Fruit fly (Drosophila melanogaster): ENCODE results near the gene Uros2.

The Uros2 gene

DNA sequence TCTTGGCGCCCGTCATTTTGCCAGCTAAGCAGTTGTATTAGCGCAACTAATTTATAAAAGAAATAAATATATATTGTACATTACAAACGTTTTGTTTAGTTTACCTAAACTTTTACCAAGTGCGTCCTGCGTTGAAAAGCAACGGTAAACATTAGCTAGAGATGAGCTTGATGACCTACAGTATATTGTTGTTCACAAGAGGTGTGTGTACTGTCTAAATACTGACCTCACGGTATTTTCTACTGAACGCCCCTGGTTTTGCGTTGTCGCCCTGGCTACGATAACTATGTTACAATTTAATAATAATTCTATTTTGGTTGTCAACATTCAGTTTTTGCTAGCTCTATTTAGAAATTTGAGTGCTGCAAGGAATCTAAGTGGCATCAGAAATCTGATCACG, 4.1 kb downstream of the Uros2 start, which contains the start of gene Acyp2 (continued):
- TF ChIP-seq CG17912 (GFP tag; optimal IDR thresholded peaks at IDR 0.05) (no peak), Drgx (GFP tag; IDR thresholded peaks at IDR 0.05) (no peak), wdn (GFP tag; IDR thresholded peaks at IDR 0.05) (peak; percentile 6; the same call in 1 of the 2 replicates), pb (GFP tag; optimal IDR thresholded peaks at IDR 0.05) (no peak), ab (GFP tag; optimal IDR thresholded peaks at IDR 0.05) (no peak), tio (GFP tag; optimal IDR thresholded peaks at IDR 0.05) (no peak), NfI (GFP tag; optimal IDR thresholded peaks at IDR 0.05) (peak; percentile 17), pita (GFP tag; optimal IDR thresholded peaks at IDR 0.05) (peak; percentile 56), unc-4 (GFP tag; IDR thresholded peaks at IDR 0.05; ENCODE audit: partially characterized antibody) (peak; percentile 56; the same call in 1 of the 2 replicates), CG18011 (GFP tag; optimal IDR thresholded peaks at IDR 0.05) (no peak), Antp (GFP tag; optimal IDR thresholded peaks at IDR 0.05) (peak; percentile 46), CG11093 (GFP tag; IDR thresholded peaks at IDR 0.05) (no peak), Stat92E (GFP tag; optimal IDR thresholded peaks at IDR 0.05) (no peak), Dbx (GFP tag; IDR thresholded peaks at IDR 0.05) (peak; percentile 63; the same call in 2 of the 3 replicates), CG30431 (GFP tag; optimal IDR thresholded peaks at IDR 0.05) (no peak), Mrtf (GFP tag; IDR thresholded peaks at IDR 0.05) (no peak), CG1529 (GFP tag; optimal IDR thresholded peaks at IDR 0.05) (no peak), row (GFP tag; IDR thresholded peaks at IDR 0.05) (peak; percentile 52), crp (GFP tag; optimal IDR thresholded peaks at IDR 0.05) (no peak), Hr51 (GFP tag; optimal IDR thresholded peaks at IDR 0.05) (peak in 1 of 2 experiments; percentile 8), CG34376 (GFP tag; optimal IDR thresholded peaks at IDR 0.05) (peak; percentile 1), chinmo (GFP tag; IDR thresholded peaks at IDR 0.05; ENCODE audit: partially characterized antibody) (peak; percentile 58; the same call in 1 of the 4 replicates), Bdp1 (GFP tag; optimal IDR thresholded peaks at IDR 0.05) (peak; percentile 17), CG10654 (GFP tag; optimal IDR thresholded peaks at IDR 0.05) (no peak), CG11456 (GFP tag; IDR thresholded peaks at IDR 0.05) (0 out of 3 replicates have a peak, but pooled peaks have one; percentile 44), jing (GFP tag; optimal IDR thresholded peaks at IDR 0.05) (no peak), croc (GFP tag; conservative IDR thresholded peaks at IDR 0.05) (no peak), CG32767 (GFP tag; IDR thresholded peaks at IDR 0.05) (no peak), bigmax (GFP tag; optimal IDR thresholded peaks at IDR 0.05) (no peak), pfk (GFP tag; optimal IDR thresholded peaks at IDR 0.05) (no peak), CG4424 (GFP tag; optimal IDR thresholded peaks at IDR 0.05) (peak; percentile 14), CG31224 (GFP tag; IDR thresholded peaks at IDR 0.05) (no peak), CG7839 (tag; optimal IDR thresholded peaks at IDR 0.05) (no peak), vfl (GFP tag; optimal IDR thresholded peaks at IDR 0.05) (peak; percentile 5), CG13775 (GFP tag; optimal IDR thresholded peaks at IDR 0.05) (peak; percentile 23), CG8089 (GFP tag; optimal IDR thresholded peaks at IDR 0.05) (no peak), CG2875 (GFP tag; optimal IDR thresholded peaks at IDR 0.05) (no peak), CG13287 (GFP tag; IDR thresholded peaks at IDR 0.05; ENCODE audit: partially characterized antibody) (peak; percentile 71), al (GFP tag; IDR thresholded peaks at IDR 0.05) (no peak), klu (GFP tag; IDR thresholded peaks at IDR 0.05) (no peak), Max (GFP tag; optimal IDR thresholded peaks at IDR 0.05) (peak; percentile 34), dmrt99B (tag; optimal IDR thresholded peaks at IDR 0.05) (no peak), CG12104 (GFP tag; optimal IDR thresholded peaks at IDR 0.05) (no peak), CG1233 (GFP tag; optimal IDR thresholded peaks at IDR 0.05) (no peak), D19A (tag; optimal IDR thresholded peaks at IDR 0.05) (no peak), lmd (GFP tag; IDR thresholded peaks at IDR 0.05) (no peak), CG12391 (tag; optimal IDR thresholded peaks at IDR 0.05) (peak; percentile 41), gsb (GFP tag; IDR thresholded peaks at IDR 0.05) (no peak), CG12236 (GFP tag; optimal IDR thresholded peaks at IDR 0.05) (no peak), Aef1 (GFP tag; IDR thresholded peaks at IDR 0.05) (no peak), sug (tag; optimal IDR thresholded peaks at IDR 0.05) (peak; percentile 29)

Data from whole organism, embryonic.